Worm (Caenorhabditis elegans): ENCODE data around the gene F53A9.1.

DNA sequence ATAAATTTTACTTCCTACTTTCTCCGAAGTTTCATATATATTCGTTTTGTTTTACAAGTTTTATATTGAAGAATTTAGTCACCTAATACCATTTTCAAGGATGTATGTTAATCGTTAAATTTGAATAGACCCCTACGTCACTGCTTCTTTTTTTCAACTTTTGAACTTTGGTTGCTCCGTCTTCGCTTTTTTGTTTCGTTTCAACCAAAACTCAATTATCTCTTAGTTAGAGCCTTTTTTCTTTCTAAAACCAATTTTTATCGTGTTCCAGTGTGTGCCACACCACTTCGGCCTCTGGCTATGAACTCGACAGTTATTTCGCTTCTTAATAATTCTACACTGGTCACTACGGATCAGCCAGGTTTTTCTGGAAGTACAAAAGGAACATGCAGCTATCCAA lies 13.9 kb upstream of the F53A9.1 start, which contains the start of gene frpr-8:
- no peak for TF ChIP-seq ref-1 (GFP tag; conservative IDR thresholded peaks at IDR 0.05)
- TF ChIP-seq cog-1 (tag; optimal IDR thresholded peaks at IDR 0.05), result no peak
- no peak for TF ChIP-seq med-1 (GFP tag; optimal IDR thresholded peaks at IDR 0.05; ENCODE audit: insufficient read depth)
- TF ChIP-seq tab-1 (GFP tag; IDR thresholded peaks at IDR 0.05), result no peak
- TF ChIP-seq flt-1 (GFP tag; IDR thresholded peaks at IDR 0.05), result no peak
- no peak for TF ChIP-seq ztf-29 (GFP tag; IDR thresholded peaks at IDR 0.05)
- TF ChIP-seq ztf-23 (GFP tag; IDR thresholded peaks at IDR 0.05), result no peak
- no peak for TF ChIP-seq klf-2 (GFP tag; conservative IDR thresholded peaks at IDR 0.05)
- TF ChIP-seq T22C8.4 (GFP tag; IDR thresholded peaks at IDR 0.05), result no peak
